Fruit fly (Drosophila melanogaster) whole organism, embryonic: ENCODE data around the gene Rab3-GEF.
A peak's percentile ranks its signal among the peaks of the same experiment; 100 is the strongest.

ENCODE experiments used
- Adf1 ChIP-seq: fragments of 200-800 bp; sonication (Bioruptor generic); IDR thresholded peaks from 2 replicates; pipeline ENCODE4 v1.3.6; 2022; ENCODE audit warnings: missing biosample characterization, missing genetic modification characterization
- Awh ChIP-seq: fragments of 200-800 bp; sonication (Bioruptor generic); IDR thresholded peaks from 2 replicates; pipeline ENCODE4, ENCODE4 v1.3.6; 2022; ENCODE audit warnings: missing biosample characterization, missing genetic modification characterization
- Blimp-1 ChIP-seq: fragments of 200-800 bp; sonication (Bioruptor generic); optimal IDR thresholded peaks from 3 replicates; lab custom pipeline; 2018; ENCODE audit warnings: missing biosample characterization, missing genetic modification characterization, mild to moderate bottlenecking, moderate library complexity, missing genetic modification reagents
- CG10274 ChIP-seq: fragments of 200-800 bp; sonication (Bioruptor generic); optimal IDR thresholded peaks from 3 replicates; lab custom pipeline; 2017; ENCODE audit warnings: missing biosample characterization, mild to moderate bottlenecking, missing genetic modification characterization
- CG11504 ChIP-seq: fragments of 200-800 bp; sonication (Bioruptor generic); optimal IDR thresholded peaks from 3 replicates; lab custom pipeline; 2019; ENCODE audit warnings: missing biosample characterization, mild to moderate bottlenecking, missing genetic modification characterization, moderate library complexity
- CG12769 ChIP-seq: fragments of 200-800 bp; sonication (Bioruptor generic); optimal IDR thresholded peaks from 2 replicates; lab custom pipeline; 2019; ENCODE audit warnings: missing biosample characterization, mild to moderate bottlenecking, missing genetic modification characterization, moderate library complexity
- CG13775 ChIP-seq: fragments of 200-800 bp; sonication (Bioruptor generic); optimal IDR thresholded peaks from 3 replicates; lab custom pipeline; 2017; ENCODE audit warnings: missing biosample characterization, mild to moderate bottlenecking, missing genetic modification characterization
- CG15073 ChIP-seq: fragments of 200-800 bp; sonication (Bioruptor generic); optimal IDR thresholded peaks from 2 replicates; lab custom pipeline; 2016; ENCODE audit warnings: missing biosample characterization, missing genetic modification characterization
- CG15269 ChIP-seq: fragments of 200-800 bp; sonication (Bioruptor generic); optimal IDR thresholded peaks from 2 replicates; lab custom pipeline; 2018; ENCODE audit warnings: missing biosample characterization, mild to moderate bottlenecking, missing genetic modification characterization, moderate library complexity
- CG15696 ChIP-seq: fragments of 200-800 bp; sonication (Bioruptor generic); optimal IDR thresholded peaks from 2 replicates; lab custom pipeline; 2019; ENCODE audit warnings: missing biosample characterization, mild to moderate bottlenecking, missing genetic modification characterization, moderate library complexity
- CG1647 ChIP-seq: fragments of 200-800 bp; sonication (Bioruptor generic); optimal IDR thresholded peaks from 3 replicates; lab custom pipeline; 2016; ENCODE audit warnings: missing biosample characterization, missing genetic modification characterization
- CG17359 ChIP-seq: fragments of 200-800 bp; sonication (Bioruptor generic); optimal IDR thresholded peaks from 3 replicates; lab custom pipeline; 2018; ENCODE audit warnings: missing biosample characterization, mild to moderate bottlenecking, missing genetic modification characterization, moderate library complexity
- CG18764 ChIP-seq: fragments of 200-800 bp; sonication (Bioruptor generic); optimal IDR thresholded peaks from 3 replicates; lab custom pipeline; 2016; ENCODE audit warnings: missing biosample characterization, missing genetic modification characterization
- CG2202 ChIP-seq: fragments of 200-800 bp; sonication (Bioruptor generic); optimal IDR thresholded peaks from 2 replicates; lab custom pipeline; 2018; ENCODE audit warnings: missing biosample characterization, mild to moderate bottlenecking, missing genetic modification characterization
- CG32767 ChIP-seq: fragments of 200-800 bp; sonication (Bioruptor generic); IDR thresholded peaks from 2 replicates; pipeline ENCODE4 v1.3.6; 2022; ENCODE audit warnings: missing biosample characterization, missing genetic modification characterization
- CG3995 ChIP-seq: fragments of 200-800 bp; sonication (Bioruptor generic); optimal IDR thresholded peaks from 3 replicates; lab custom pipeline; 2016; ENCODE audit warnings: missing biosample characterization, missing genetic modification characterization
- CG6254 ChIP-seq: fragments of 200-800 bp; sonication (Bioruptor generic); optimal IDR thresholded peaks from 3 replicates; lab custom pipeline; 2017; ENCODE audit warnings: mild to moderate bottlenecking, missing biosample characterization, missing genetic modification reagents, missing genetic modification characterization
- CG6683 ChIP-seq: fragments of 200-800 bp; sonication (Bioruptor generic); optimal IDR thresholded peaks from 2 replicates; lab custom pipeline; 2017; ENCODE audit warnings: missing biosample characterization, mild to moderate bottlenecking, missing genetic modification characterization, missing genetic modification reagents
- CG7357 ChIP-seq: fragments of 200-800 bp; sonication (Bioruptor generic); IDR thresholded peaks from 3 replicates; pipeline ENCODE4 v1.3.6; 2022; ENCODE audit warnings: missing biosample characterization, missing genetic modification characterization
- CG8924 ChIP-seq: fragments of 200-800 bp; optimal IDR thresholded peaks from 3 replicates; lab custom pipeline; 2019; ENCODE audit warnings: missing biosample characterization, mild to moderate bottlenecking, missing genetic modification characterization, moderate library complexity
- CG9932 ChIP-seq: fragments of 200-800 bp; sonication (Bioruptor generic); IDR thresholded peaks from 2 replicates; pipeline ENCODE4 v1.3.6; 2022; ENCODE audit warnings: missing biosample characterization, missing genetic modification characterization
- Camta ChIP-seq: fragments of 200-800 bp; sonication (Bioruptor generic); optimal IDR thresholded peaks from 2 replicates; lab custom pipeline; 2016; ENCODE audit warnings: missing biosample characterization, missing genetic modification characterization
- D19B ChIP-seq: fragments of 200-800 bp; sonication (Bioruptor generic); optimal IDR thresholded peaks from 2 replicates; lab custom pipeline; 2017; ENCODE audit warnings: missing biosample characterization, mild to moderate bottlenecking, missing genetic modification characterization
- Dad ChIP-seq: fragments of 200-800 bp; sonication (Bioruptor generic); optimal IDR thresholded peaks from 3 replicates; lab custom pipeline; 2016; ENCODE audit warnings: missing biosample characterization, missing genetic modification characterization
- Fer3 ChIP-seq: fragments of 200-800 bp; sonication (Bioruptor generic); optimal IDR thresholded peaks from 2 replicates; lab custom pipeline; 2018; ENCODE audit warnings: missing biosample characterization, mild to moderate bottlenecking, missing genetic modification characterization, moderate library complexity
- Gsc ChIP-seq: fragments of 200-800 bp; sonication (Bioruptor generic); IDR thresholded peaks from 2 replicates; pipeline ENCODE4 v1.3.6; 2022; ENCODE audit warnings: missing biosample characterization, missing genetic modification characterization
- Hr51 ChIP-seq, 2 experiments: fragments of 200-800 bp; sonication (Bioruptor generic); optimal IDR thresholded peaks; 2 replicates in 1 of 2; 3 replicates in 1 of 2; lab custom pipeline; 2016 to 2018; ENCODE audit warnings: missing biosample characterization in 2 of 2, missing genetic modification characterization in 2 of 2, mild to moderate bottlenecking in 1 of 2, moderate library complexity in 1 of 2
- MESR4 ChIP-seq: fragments of 200-800 bp; sonication (Bioruptor generic); optimal IDR thresholded peaks from 2 replicates; lab custom pipeline; 2018; ENCODE audit warnings: missing biosample characterization, mild to moderate bottlenecking, missing genetic modification characterization, moderate library complexity
- Meics ChIP-seq: fragments of 200-800 bp; sonication (Bioruptor generic); optimal IDR thresholded peaks from 2 replicates; lab custom pipeline; 2017; ENCODE audit warnings: missing biosample characterization, mild to moderate bottlenecking, missing genetic modification characterization
- NK7.1 ChIP-seq: fragments of 200-800 bp; sonication (Bioruptor generic); optimal IDR thresholded peaks from 3 replicates; lab custom pipeline; 2016; ENCODE audit warnings: missing biosample characterization, missing genetic modification characterization
- Nf-YC ChIP-seq: fragments of 200-800 bp; optimal IDR thresholded peaks from 3 replicates; lab custom pipeline; 2019; ENCODE audit warnings: missing biosample characterization, mild to moderate bottlenecking, missing genetic modification characterization, moderate library complexity
- Ssrp ChIP-seq: fragments of 200-800 bp; sonication (Bioruptor generic); optimal IDR thresholded peaks from 2 replicates; lab custom pipeline; 2018; ENCODE audit warnings: missing biosample characterization, mild to moderate bottlenecking, missing genetic modification characterization, moderate library complexity
- al ChIP-seq: fragments of 200-800 bp; sonication (Bioruptor generic); IDR thresholded peaks from 2 replicates; pipeline ENCODE4 v1.3.6; 2022; ENCODE audit warnings: missing biosample characterization, missing genetic modification characterization
- bsh ChIP-seq, 2 experiments: fragments of 200-800 bp; sonication (Bioruptor generic); optimal IDR thresholded peaks; 2 replicates each; lab custom pipeline; 2017 to 2018; ENCODE audit warnings: mild to moderate bottlenecking in 2 of 2, missing biosample characterization in 2 of 2, missing genetic modification characterization in 2 of 2, moderate library complexity in 1 of 2
- da ChIP-seq: fragments of 200-800 bp; sonication (Bioruptor generic); optimal IDR thresholded peaks from 2 replicates; lab custom pipeline; 2016; ENCODE audit warnings: missing biosample characterization, missing genetic modification characterization
- hbn ChIP-seq: fragments of 200-800 bp; sonication (Bioruptor generic); IDR thresholded peaks from 2 replicates; pipeline ENCODE4 v1.3.6; 2022; ENCODE audit warnings: missing biosample characterization, missing genetic modification characterization; ENCODE audit not compliant: partially characterized antibody
- knrl ChIP-seq: fragments of 200-800 bp; sonication (Bioruptor generic); IDR thresholded peaks from 3 replicates; pipeline ENCODE4 v1.3.6; 2022; ENCODE audit warnings: missing biosample characterization, missing genetic modification characterization; ENCODE audit not compliant: partially characterized antibody
- lbe ChIP-seq: fragments of 200-800 bp; sonication (Bioruptor generic); optimal IDR thresholded peaks from 2 replicates; lab custom pipeline; 2016; ENCODE audit warnings: missing biosample characterization, mild to moderate bottlenecking, missing genetic modification characterization
- mirr ChIP-seq: fragments of 200-800 bp; sonication (Bioruptor generic); optimal IDR thresholded peaks from 3 replicates; lab custom pipeline; 2018; ENCODE audit warnings: missing biosample characterization, mild to moderate bottlenecking, missing genetic modification characterization
- onecut ChIP-seq: fragments of 200-800 bp; sonication (Bioruptor generic); IDR thresholded peaks from 2 replicates; pipeline ENCODE4 v1.3.6; 2022; ENCODE audit warnings: missing biosample characterization, missing genetic modification characterization
- peb ChIP-seq: fragments of 200-800 bp; sonication (Bioruptor generic); IDR thresholded peaks from 2 replicates; pipeline ENCODE4 v1.3.6; 2022; ENCODE audit warnings: missing biosample characterization, missing genetic modification characterization
- phol ChIP-seq: fragments of 200-800 bp; sonication (Bioruptor generic); optimal IDR thresholded peaks from 3 replicates; lab custom pipeline; 2018; ENCODE audit warnings: missing biosample characterization, mild to moderate bottlenecking, missing genetic modification characterization, moderate library complexity
- pnt ChIP-seq: fragments of 200-800 bp; sonication (Bioruptor generic); optimal IDR thresholded peaks from 3 replicates; lab custom pipeline; 2016; ENCODE audit warnings: missing biosample characterization, missing genetic modification characterization
- ro ChIP-seq: fragments of 200-800 bp; sonication (Bioruptor generic); IDR thresholded peaks from 2 replicates; pipeline ENCODE4 v1.3.6; 2022; ENCODE audit warnings: missing biosample characterization, missing genetic modification characterization
- run ChIP-seq: fragments of 200-800 bp; sonication (Bioruptor generic); optimal IDR thresholded peaks from 3 replicates; lab custom pipeline; 2018; ENCODE audit warnings: missing biosample characterization, mild to moderate bottlenecking, missing genetic modification characterization
- sens ChIP-seq: fragments of 200-800 bp; sonication (Bioruptor generic); peaks from one replicate; lab custom pipeline; 2016; ENCODE audit warnings: missing biosample characterization, missing genetic modification characterization
- sna ChIP-seq: fragments of 200-800 bp; sonication (Bioruptor generic); IDR thresholded peaks from 2 replicates; pipeline ENCODE4 v1.3.6; 2022; ENCODE audit warnings: missing biosample characterization, missing genetic modification characterization; ENCODE audit not compliant: partially characterized antibody
- so ChIP-seq: fragments of 200-800 bp; sonication (Bioruptor generic); IDR thresholded peaks from 3 replicates; pipeline ENCODE4 v1.3.6; 2022; ENCODE audit warnings: missing biosample characterization, missing genetic modification characterization
- tio ChIP-seq: fragments of 200-800 bp; sonication (Bioruptor generic); optimal IDR thresholded peaks from 2 replicates; lab custom pipeline; 2017; ENCODE audit warnings: missing biosample characterization, missing genetic modification characterization, inconsistent platforms
- toy ChIP-seq: fragments of 200-800 bp; sonication (Bioruptor generic); IDR thresholded peaks from 2 replicates; pipeline ENCODE4 v1.3.6; 2022; ENCODE audit warnings: missing biosample characterization, missing genetic modification characterization

Rab3-GEF gene

dm6 chrX:15076038-15076575, 13.4 kb upstream of the Rab3-GEF start, which contains the start of gene Lsd-2 (continued):
- TF ChIP-seq CG8924 (no peak), Blimp-1 (GFP tag; lab: Kevin White, UChicago) (peak; percentile 76), CG3995 (GFP tag; lab: Kevin White, UChicago) (no peak), Adf1 (GFP tag; lab: Robert Waterston, UW) (peak; percentile 29; the same call in 1 of the 2 replicates), CG13775 (GFP tag; lab: Kevin White, UChicago) (no peak), toy (GFP tag; lab: Robert Waterston, UW) (no peak), sna (no peak), Hr51 (GFP tag; optimal IDR thresholded peaks at IDR 0.05; lab: Kevin White, UChicago) (no peak), Camta (no peak), Gsc (no peak), da (no peak), Meics (GFP tag; lab: Kevin White, UChicago) (no peak), pnt (GFP tag; lab: Kevin White, UChicago) (no peak), CG15696 (tag; lab: Kevin White, UChicago) (peak; percentile 29), D19B (GFP tag; lab: Kevin White, UChicago) (peak; percentile 45), CG11504 (peak; percentile 94), CG9932 (GFP tag; lab: Robert Waterston, UW) (peak; percentile 52), CG7357 (GFP tag; lab: Robert Waterston, UW) (no peak), phol (tag; lab: Kevin White, UChicago) (no peak), CG6683 (no peak), CG15269 (peak; percentile 31), CG15073 (GFP tag; lab: Kevin White, UChicago) (no peak), CG17359 (tag; lab: Kevin White, UChicago) (peak; percentile 13), CG12769 (tag; lab: Kevin White, UChicago) (peak; percentile 74), MESR4 (GFP tag; lab: Kevin White, UChicago) (peak; percentile 5), lbe (GFP tag; lab: Kevin White, UChicago) (no peak), Nf-YC (tag; lab: Kevin White, UChicago) (peak; percentile 49), so (no peak), Dad (GFP tag; lab: Kevin White, UChicago) (no peak), onecut (no peak; the same call in 1 of the 2 replicates), CG2202 (no peak), run (tag; lab: Kevin White, UChicago) (no peak), CG6254 (GFP tag; lab: Kevin White, UChicago) (no peak), al (GFP tag; lab: Robert Waterston, UW) (no peak), peb (GFP tag; lab: Robert Waterston, UW) (no peak), knrl (GFP tag; lab: Robert Waterston, UW) (no peak), ro (no peak), hbn (GFP tag; lab: Robert Waterston, UW) (no peak), Ssrp (tag; lab: Kevin White, UChicago) (no peak), NK7.1 (GFP tag; lab: Kevin White, UChicago) (no peak), bsh (GFP tag; optimal IDR thresholded peaks at IDR 0.05; lab: Kevin White, UChicago) (no peak), tio (GFP tag; lab: Kevin White, UChicago) (no peak), CG18764 (GFP tag; lab: Kevin White, UChicago) (no peak), Fer3 (tag; lab: Kevin White, UChicago) (peak; percentile 3), CG10274 (GFP tag; lab: Kevin White, UChicago) (no peak), CG32767 (GFP tag; lab: Robert Waterston, UW) (no peak), CG1647 (GFP tag; lab: Kevin White, UChicago) (peak; percentile 15), mirr (GFP tag; lab: Kevin White, UChicago) (peak; percentile 38), Awh (0 out of 2 replicates have a peak, but pooled peaks have one; percentile 46), sens (GFP tag; lab: Kevin White, UChicago) (peak; percentile 77)
